Worm (Caenorhabditis elegans) whole organism, late embryonic: ENCODE data around the gene F19F10.14.
"Not testable (repeated sequence)": the region's sequence is repeated elsewhere in the genome, so short reads cannot be mapped to it uniquely, and the experiment has no call there.

Experiments used
- K02D7.2 ChIP-seq: sonication (generic microtip); optimal IDR thresholded peaks from 2 replicates; lab custom pipeline; 2017; ENCODE audit warnings: mild to moderate bottlenecking, missing genetic modification characterization, missing compliant biosample characterization
- K09A11.1 ChIP-seq: sonication (generic microtip); optimal IDR thresholded peaks from 2 replicates; lab custom pipeline; 2017; ENCODE audit warnings: antibody characterized with exemption, mild to moderate bottlenecking, missing genetic modification characterization, missing compliant biosample characterization; ENCODE audit not compliant: insufficient read depth
- T23F11.4 ChIP-seq: fragments of 200-800 bp; sonication (Bioruptor generic); optimal IDR thresholded peaks from 2 replicates; lab custom pipeline; 2018; ENCODE audit warnings: mild to moderate bottlenecking, missing genetic modification characterization, missing compliant biosample characterization
- Y22D7AL.16 ChIP-seq: sonication (generic microtip); optimal IDR thresholded peaks from 2 replicates; lab custom pipeline; 2016; ENCODE audit warnings: missing genetic modification characterization, missing compliant biosample characterization
- ahr-1 ChIP-seq: sonication (generic microtip); optimal IDR thresholded peaks from 2 replicates; lab custom pipeline; 2016; ENCODE audit warnings: missing genetic modification characterization, missing compliant biosample characterization
- ceh-14 ChIP-seq: sonication (generic microtip); optimal IDR thresholded peaks from 2 replicates; lab custom pipeline; 2016; ENCODE audit warnings: missing genotype, missing genetic modification characterization, missing compliant biosample characterization
- ceh-18 ChIP-seq: sonication (generic microtip); optimal IDR thresholded peaks from 2 replicates; lab custom pipeline; 2016; ENCODE audit warnings: missing genetic modification characterization, missing compliant biosample characterization
- ceh-19 ChIP-seq: fragments of 200-800 bp; sonication (Bioruptor generic); optimal IDR thresholded peaks from 2 replicates; lab custom pipeline; 2018; ENCODE audit warnings: mild to moderate bottlenecking, missing genetic modification characterization, missing compliant biosample characterization
- ceh-2 ChIP-seq: sonication (generic microtip); optimal IDR thresholded peaks from 2 replicates; lab custom pipeline; 2016; ENCODE audit warnings: missing genotype, missing genetic modification characterization, missing compliant biosample characterization
- ceh-24 ChIP-seq: sonication (generic microtip); optimal IDR thresholded peaks from 2 replicates; lab custom pipeline; 2016; ENCODE audit warnings: mild to moderate bottlenecking, missing genetic modification characterization, missing compliant biosample characterization
- ceh-30 ChIP-seq: fragments of 150-350 bp; optimal IDR thresholded peaks from 2 replicates; lab custom pipeline; 2014; ENCODE audit warnings: missing biosample characterization, missing genetic modification characterization
- ceh-6 ChIP-seq: fragments of 200-800 bp; sonication (Bioruptor generic); optimal IDR thresholded peaks from 2 replicates; lab custom pipeline; 2018; ENCODE audit warnings: mild to moderate bottlenecking, missing genetic modification characterization, missing compliant biosample characterization
- ceh-9 ChIP-seq: sonication (generic microtip); optimal IDR thresholded peaks from 2 replicates; lab custom pipeline; 2016; ENCODE audit warnings: mild to moderate bottlenecking, missing genetic modification characterization, inconsistent platforms, missing compliant biosample characterization
- che-1 ChIP-seq: sonication (generic microtip); optimal IDR thresholded peaks from 2 replicates; lab custom pipeline; 2016; ENCODE audit warnings: mild to moderate bottlenecking, missing genetic modification characterization, missing compliant biosample characterization
- dmd-4 ChIP-seq: sonication (generic microtip); optimal IDR thresholded peaks from 2 replicates; lab custom pipeline; 2016; ENCODE audit warnings: borderline replicate concordance, missing genetic modification characterization, missing compliant biosample characterization
- dve-1 ChIP-seq: sonication (generic microtip); optimal IDR thresholded peaks from 2 replicates; lab custom pipeline; 2017; ENCODE audit warnings: antibody characterized with exemption, mild to moderate bottlenecking, missing genetic modification characterization, missing compliant biosample characterization
- elt-4 ChIP-seq: sonication (generic microtip); optimal IDR thresholded peaks from 2 replicates; lab custom pipeline; 2016; ENCODE audit warnings: missing genetic modification characterization, missing compliant biosample characterization
- fax-1 ChIP-seq: sonication (generic microtip); optimal IDR thresholded peaks from 2 replicates; lab custom pipeline; 2016; ENCODE audit warnings: missing genotype, missing genetic modification characterization, missing compliant biosample characterization
- fkh-6 ChIP-seq: sonication (generic microtip); optimal IDR thresholded peaks from 2 replicates; lab custom pipeline; 2016; ENCODE audit warnings: missing genetic modification characterization, missing compliant biosample characterization
- gmeb-2 ChIP-seq: sonication (generic microtip); optimal IDR thresholded peaks from 2 replicates; lab custom pipeline; 2016; ENCODE audit warnings: missing genetic modification characterization, inconsistent platforms, missing compliant biosample characterization
- hlh-15 ChIP-seq: sonication (generic microtip); optimal IDR thresholded peaks from 2 replicates; lab custom pipeline; 2016; ENCODE audit warnings: missing genetic modification characterization, missing compliant biosample characterization
- hlh-6 ChIP-seq: sonication (generic microtip); optimal IDR thresholded peaks from 2 replicates; lab custom pipeline; 2016; ENCODE audit warnings: missing genotype, missing genetic modification characterization, missing compliant biosample characterization
- hlh-8 ChIP-seq: sonication (generic microtip); optimal IDR thresholded peaks from 2 replicates; lab custom pipeline; 2016; ENCODE audit warnings: missing genotype, missing genetic modification characterization, missing compliant biosample characterization
- lin-11 ChIP-seq: fragments of 200-800 bp; sonication (Bioruptor generic); optimal IDR thresholded peaks from 2 replicates; lab custom pipeline; 2018; ENCODE audit warnings: mild to moderate bottlenecking, missing genetic modification characterization, missing compliant biosample characterization
- madf-2 ChIP-seq: sonication (generic microtip); optimal IDR thresholded peaks from 2 replicates; lab custom pipeline; 2017; ENCODE audit warnings: missing genetic modification characterization, missing compliant biosample characterization
- nhr-232 ChIP-seq: sonication (generic microtip); optimal IDR thresholded peaks from 2 replicates; lab custom pipeline; 2016; ENCODE audit warnings: missing genetic modification characterization, missing compliant biosample characterization
- pha-4 ChIP-seq: fragments of 150-350 bp; optimal IDR thresholded peaks from 2 replicates; lab custom pipeline; 2018; ENCODE audit warnings: missing biosample characterization, missing genetic modification reagents, missing genetic modification characterization
- ref-2 ChIP-seq: sonication (generic microtip); optimal IDR thresholded peaks from 2 replicates; lab custom pipeline; 2016; ENCODE audit warnings: missing genetic modification characterization, missing compliant biosample characterization
- rnt-1 ChIP-seq: sonication (generic microtip); optimal IDR thresholded peaks from 2 replicates; lab custom pipeline; 2016; ENCODE audit warnings: missing genetic modification characterization, missing compliant biosample characterization
- sdc-2 ChIP-seq: sonication (generic microtip); optimal IDR thresholded peaks from 2 replicates; lab custom pipeline; 2016; ENCODE audit warnings: missing genotype, missing genetic modification characterization, missing compliant biosample characterization
- ttx-3 ChIP-seq: sonication (generic microtip); optimal IDR thresholded peaks from 2 replicates; lab custom pipeline; 2016; ENCODE audit warnings: missing genetic modification reagents, missing genetic modification characterization, missing compliant biosample characterization
- unc-3 ChIP-seq, 2 experiments: fragments of 200-800 bp in 1 of 2; sonication (Bioruptor generic) in 1 of 2; sonication (generic microtip) in 1 of 2; conservative IDR thresholded peaks in 1 of 2; optimal IDR thresholded peaks in 1 of 2; 2 replicates each; pipeline versions ENCODE4 v1.3.6 to Lab custom; 2016 to 2022; ENCODE audit warnings: missing compliant biosample characterization in 2 of 2, missing genetic modification characterization in 2 of 2, missing genetic modification reagents in 1 of 2
- zip-5 ChIP-seq: sonication (generic microtip); optimal IDR thresholded peaks from 2 replicates; lab custom pipeline; 2016; ENCODE audit warnings: missing genetic modification characterization, missing compliant biosample characterization

The F19F10.14 gene

ce11 chrV:7562947-7563346 is 7.9 kb downstream of the F19F10.14 start, which contains the start of gene F19F10.1:
TSS of gene F19F10.1 (plus strand) at chrV:7563247.
- TF ChIP-seq ceh-24 (tag; lab: Kevin White, UChicago) (no peak), hlh-8 (tag; lab: Kevin White, UChicago) (no peak), ahr-1 (tag; lab: Kevin White, UChicago) (no peak)

- no peak for TF ChIP-seq ceh-9 (tag; lab: Kevin White, UChicago)
- no peak for TF ChIP-seq nhr-232 (tag; lab: Kevin White, UChicago)
- no peak for TF ChIP-seq rnt-1 (tag; lab: Kevin White, UChicago)
- TF ChIP-seq ttx-3 (tag; lab: Kevin White, UChicago): no peak
- no peak for TF ChIP-seq sdc-2 (tag; lab: Kevin White, UChicago)
- TF ChIP-seq K09A11.1 (tag; lab: Kevin White, UChicago): no peak
These were observed 12.2 kb downstream of the F19F10.14 start, which contains the start of gene ets-7 for ce11 chrV:7558693-7559092. TSS of gene ets-7 (minus strand) at chrV:7558793.

ce11 chrV:7555875-7556274 is 15.0 kb downstream of the F19F10.14 start:
- TF ChIP-seq pha-4 (tag; lab: Kevin White, UChicago) (no peak), dmd-4 (tag; lab: Kevin White, UChicago) (no peak), ref-2 (tag; lab: Kevin White, UChicago) (no peak), ceh-6 (GFP tag; lab: Kevin White, UChicago) (no peak)

ce11 chrV:7553873-7554362 is 16.9 kb downstream of the F19F10.14 start, which contains the start of gene ttr-10:
TSS of gene ttr-10 (minus strand) at chrV:7553923.
- TF ChIP-seq K02D7.2 (tag; lab: Kevin White, UChicago): no peak
- TF ChIP-seq che-1: no peak
- TF ChIP-seq dve-1 (tag; lab: Kevin White, UChicago): no peak
- no peak for TF ChIP-seq ceh-2 (tag; lab: Kevin White, UChicago)
- no peak for TF ChIP-seq dmd-4 (tag; lab: Kevin White, UChicago)
- TF ChIP-seq lin-11: no peak
- no peak for TF ChIP-seq T23F11.4

ce11 chrV:7551821-7552220 is 19.0 kb downstream of the F19F10.14 start, which contains the start of gene F19F10.3:
TSS of gene F19F10.3 (plus strand) at chrV:7552121.
- TF ChIP-seq hlh-6 (tag; lab: Kevin White, UChicago): no peak
- no peak for TF ChIP-seq fkh-6
- TF ChIP-seq Y22D7AL.16 (tag; lab: Kevin White, UChicago): no peak
- no peak for TF ChIP-seq ceh-19 (GFP tag; lab: Kevin White, UChicago)
- no peak for TF ChIP-seq zip-5 (tag; lab: Kevin White, UChicago)
- TF ChIP-seq ceh-30: no peak
- no peak for TF ChIP-seq ceh-18
- TF ChIP-seq T23F11.4: no peak
- TF ChIP-seq hlh-15 (tag; lab: Kevin White, UChicago): no peak
- no peak for TF ChIP-seq ceh-14 (tag; lab: Kevin White, UChicago)
- TF ChIP-seq madf-2 (tag; lab: Kevin White, UChicago): no peak
- TF ChIP-seq nhr-232 (tag; lab: Kevin White, UChicago): no peak
- no peak for TF ChIP-seq fax-1
- TF ChIP-seq hlh-8 (tag; lab: Kevin White, UChicago): no peak
- TF ChIP-seq gmeb-2 (tag; lab: Kevin White, UChicago): no peak
- no peak for TF ChIP-seq elt-4
- no peak for TF ChIP-seq ceh-9 (tag; lab: Kevin White, UChicago)

ce11 chrV:7548499-7548898 is 22.4 kb downstream of the F19F10.14 start:
- TF ChIP-seq che-1: peak; percentile 15
- 0 out of 2 replicates have a peak, but pooled peaks have one; percentile 25 for TF ChIP-seq unc-3 (GFP tag; conservative IDR thresholded peaks at IDR 0.05; lab: Robert Waterston, UW)
- TF ChIP-seq unc-3 (tag; optimal IDR thresholded peaks at IDR 0.05; lab: Kevin White, UChicago): not testable (repeated sequence)
